Worm (Caenorhabditis elegans) whole organism, late embryonic: ENCODE data around the gene Y43F8C.13.

Experiments used
- C08G9.2 ChIP-seq: sonication (generic microtip); optimal IDR thresholded peaks from 2 replicates; lab custom pipeline; 2016; ENCODE audit warnings: mild to moderate bottlenecking, missing genetic modification characterization, moderate library complexity, missing compliant biosample characterization
- C38D4.7 ChIP-seq: fragments of 200-800 bp; sonication (Bioruptor generic); optimal IDR thresholded peaks from 2 replicates; lab custom pipeline; 2018; ENCODE audit warnings: mild to moderate bottlenecking, missing genetic modification characterization, moderate library complexity, missing compliant biosample characterization
- F13H6.1 ChIP-seq: sonication (generic microtip); optimal IDR thresholded peaks from 2 replicates; lab custom pipeline; 2016; ENCODE audit warnings: missing genetic modification characterization, missing compliant biosample characterization
- K02D7.2 ChIP-seq: sonication (generic microtip); optimal IDR thresholded peaks from 2 replicates; lab custom pipeline; 2017; ENCODE audit warnings: mild to moderate bottlenecking, missing genetic modification characterization, missing compliant biosample characterization
- K09A11.1 ChIP-seq: sonication (generic microtip); optimal IDR thresholded peaks from 2 replicates; lab custom pipeline; 2017; ENCODE audit warnings: antibody characterized with exemption, mild to moderate bottlenecking, missing genetic modification characterization, missing compliant biosample characterization; ENCODE audit not compliant: insufficient read depth
- T23F11.4 ChIP-seq: fragments of 200-800 bp; sonication (Bioruptor generic); optimal IDR thresholded peaks from 2 replicates; lab custom pipeline; 2018; ENCODE audit warnings: mild to moderate bottlenecking, missing genetic modification characterization, missing compliant biosample characterization
- ahr-1 ChIP-seq: sonication (generic microtip); optimal IDR thresholded peaks from 2 replicates; lab custom pipeline; 2016; ENCODE audit warnings: missing genetic modification characterization, missing compliant biosample characterization
- ama-1 ChIP-seq: fragments of 150-350 bp; optimal IDR thresholded peaks from 2 replicates; lab custom pipeline; 2014
- ceh-14 ChIP-seq: sonication (generic microtip); optimal IDR thresholded peaks from 2 replicates; lab custom pipeline; 2016; ENCODE audit warnings: missing genotype, missing genetic modification characterization, missing compliant biosample characterization
- ceh-19 ChIP-seq: fragments of 200-800 bp; sonication (Bioruptor generic); optimal IDR thresholded peaks from 2 replicates; lab custom pipeline; 2018; ENCODE audit warnings: mild to moderate bottlenecking, missing genetic modification characterization, missing compliant biosample characterization
- ceh-2 ChIP-seq: sonication (generic microtip); optimal IDR thresholded peaks from 2 replicates; lab custom pipeline; 2016; ENCODE audit warnings: missing genotype, missing genetic modification characterization, missing compliant biosample characterization
- ceh-24 ChIP-seq: sonication (generic microtip); optimal IDR thresholded peaks from 2 replicates; lab custom pipeline; 2016; ENCODE audit warnings: mild to moderate bottlenecking, missing genetic modification characterization, missing compliant biosample characterization
- ceh-30 ChIP-seq: fragments of 150-350 bp; optimal IDR thresholded peaks from 2 replicates; lab custom pipeline; 2014; ENCODE audit warnings: missing biosample characterization, missing genetic modification characterization
- ceh-34 ChIP-seq: sonication (generic microtip); optimal IDR thresholded peaks from 2 replicates; lab custom pipeline; 2016; ENCODE audit warnings: mild to moderate bottlenecking, missing genetic modification characterization, missing compliant biosample characterization
- ceh-9 ChIP-seq: sonication (generic microtip); optimal IDR thresholded peaks from 2 replicates; lab custom pipeline; 2016; ENCODE audit warnings: mild to moderate bottlenecking, missing genetic modification characterization, inconsistent platforms, missing compliant biosample characterization
- dmd-4 ChIP-seq: sonication (generic microtip); optimal IDR thresholded peaks from 2 replicates; lab custom pipeline; 2016; ENCODE audit warnings: borderline replicate concordance, missing genetic modification characterization, missing compliant biosample characterization
- dve-1 ChIP-seq: sonication (generic microtip); optimal IDR thresholded peaks from 2 replicates; lab custom pipeline; 2017; ENCODE audit warnings: antibody characterized with exemption, mild to moderate bottlenecking, missing genetic modification characterization, missing compliant biosample characterization
- elt-4 ChIP-seq: sonication (generic microtip); optimal IDR thresholded peaks from 2 replicates; lab custom pipeline; 2016; ENCODE audit warnings: missing genetic modification characterization, missing compliant biosample characterization
- ets-4 ChIP-seq: sonication (generic microtip); optimal IDR thresholded peaks from 2 replicates; lab custom pipeline; 2016; ENCODE audit warnings: missing genetic modification characterization, missing compliant biosample characterization
- eyg-1 ChIP-seq: sonication (generic microtip); optimal IDR thresholded peaks from 2 replicates; lab custom pipeline; 2016; ENCODE audit warnings: missing genotype, missing genetic modification characterization, missing compliant biosample characterization
- fax-1 ChIP-seq: sonication (generic microtip); optimal IDR thresholded peaks from 2 replicates; lab custom pipeline; 2016; ENCODE audit warnings: missing genotype, missing genetic modification characterization, missing compliant biosample characterization
- fkh-6 ChIP-seq: sonication (generic microtip); optimal IDR thresholded peaks from 2 replicates; lab custom pipeline; 2016; ENCODE audit warnings: missing genetic modification characterization, missing compliant biosample characterization
- hlh-15 ChIP-seq: sonication (generic microtip); optimal IDR thresholded peaks from 2 replicates; lab custom pipeline; 2016; ENCODE audit warnings: missing genetic modification characterization, missing compliant biosample characterization
- hlh-30 ChIP-seq: sonication (generic microtip); optimal IDR thresholded peaks from 2 replicates; lab custom pipeline; 2017; ENCODE audit warnings: antibody characterized with exemption, missing genetic modification characterization, missing compliant biosample characterization; ENCODE audit not compliant: insufficient read depth
- hlh-6 ChIP-seq: sonication (generic microtip); optimal IDR thresholded peaks from 2 replicates; lab custom pipeline; 2016; ENCODE audit warnings: missing genotype, missing genetic modification characterization, missing compliant biosample characterization
- lin-11 ChIP-seq: fragments of 200-800 bp; sonication (Bioruptor generic); optimal IDR thresholded peaks from 2 replicates; lab custom pipeline; 2018; ENCODE audit warnings: mild to moderate bottlenecking, missing genetic modification characterization, missing compliant biosample characterization
- madf-2 ChIP-seq: sonication (generic microtip); optimal IDR thresholded peaks from 2 replicates; lab custom pipeline; 2017; ENCODE audit warnings: missing genetic modification characterization, missing compliant biosample characterization
- nhr-232 ChIP-seq: sonication (generic microtip); optimal IDR thresholded peaks from 2 replicates; lab custom pipeline; 2016; ENCODE audit warnings: missing genetic modification characterization, missing compliant biosample characterization
- npax-4 ChIP-seq: sonication (generic microtip); optimal IDR thresholded peaks from 2 replicates; lab custom pipeline; 2016; ENCODE audit warnings: missing genetic modification characterization, missing compliant biosample characterization
- odd-2 ChIP-seq: sonication (generic microtip); optimal IDR thresholded peaks from 2 replicates; lab custom pipeline; 2017; ENCODE audit warnings: antibody characterized with exemption, mild to moderate bottlenecking, missing genetic modification characterization, missing compliant biosample characterization
- pat-9 ChIP-seq: fragments of 200-800 bp; sonication (Bioruptor generic); optimal IDR thresholded peaks from 2 replicates; lab custom pipeline; 2018; ENCODE audit warnings: mild to moderate bottlenecking, missing genetic modification characterization, moderate library complexity, missing compliant biosample characterization
- pha-4 ChIP-seq: fragments of 150-350 bp; optimal IDR thresholded peaks from 2 replicates; lab custom pipeline; 2018; ENCODE audit warnings: missing biosample characterization, missing genetic modification reagents, missing genetic modification characterization
- pros-1 ChIP-seq: fragments of 150-350 bp; optimal IDR thresholded peaks from 2 replicates; lab custom pipeline; 2014; ENCODE audit warnings: missing biosample characterization, missing genetic modification reagents, missing genetic modification characterization
- ref-2 ChIP-seq: sonication (generic microtip); optimal IDR thresholded peaks from 2 replicates; lab custom pipeline; 2016; ENCODE audit warnings: missing genetic modification characterization, missing compliant biosample characterization
- rnt-1 ChIP-seq: sonication (generic microtip); optimal IDR thresholded peaks from 2 replicates; lab custom pipeline; 2016; ENCODE audit warnings: missing genetic modification characterization, missing compliant biosample characterization
- sox-4 ChIP-seq: sonication (generic microtip); optimal IDR thresholded peaks from 2 replicates; lab custom pipeline; 2017; ENCODE audit warnings: mild to moderate bottlenecking, missing genetic modification characterization, inconsistent platforms, missing compliant biosample characterization
- tbx-2 ChIP-seq: sonication (generic microtip); optimal IDR thresholded peaks from 2 replicates; lab custom pipeline; 2016; ENCODE audit warnings: missing genetic modification characterization, missing compliant biosample characterization
- ttx-3 ChIP-seq: sonication (generic microtip); optimal IDR thresholded peaks from 2 replicates; lab custom pipeline; 2016; ENCODE audit warnings: missing genetic modification reagents, missing genetic modification characterization, missing compliant biosample characterization
- unc-55 ChIP-seq: sonication (generic microtip); optimal IDR thresholded peaks from 2 replicates; lab custom pipeline; 2017; ENCODE audit warnings: missing biosample characterization, missing genetic modification reagents, missing genetic modification characterization
- unc-86 ChIP-seq: sonication (generic microtip); optimal IDR thresholded peaks from 2 replicates; lab custom pipeline; 2016; ENCODE audit warnings: missing genetic modification characterization, missing compliant biosample characterization

The Y43F8C.13 gene

ce11 chrV:19722881-19723280 lies 25.7 kb upstream of the Y43F8C.13 start (continued):
- TF ChIP-seq pha-4 (no peak), ceh-34 (peak; percentile 58), C08G9.2 (tag; lab: Kevin White, UChicago) (peak; percentile 24), madf-2 (peak; percentile 18), ceh-2 (tag; lab: Kevin White, UChicago) (no peak), odd-2 (tag; lab: Kevin White, UChicago) (no peak), fkh-6 (tag; lab: Kevin White, UChicago) (peak; percentile 19), nhr-232 (tag; lab: Kevin White, UChicago) (peak; percentile 55), T23F11.4 (GFP tag; lab: Kevin White, UChicago) (peak; percentile 50), pat-9 (no peak), F13H6.1 (tag; lab: Kevin White, UChicago) (no peak), ceh-30 (no peak), K02D7.2 (tag; lab: Kevin White, UChicago) (no peak), C38D4.7 (GFP tag; lab: Kevin White, UChicago) (peak; percentile 51), elt-4 (tag; lab: Kevin White, UChicago) (no peak), ceh-24 (tag; lab: Kevin White, UChicago) (peak; percentile 16)

- TF ChIP-seq npax-4: no peak
- TF ChIP-seq ceh-14 (tag; lab: Kevin White, UChicago): no peak
- TF ChIP-seq tbx-2 (tag; lab: Kevin White, UChicago): no peak
- no peak for TF ChIP-seq ceh-19 (GFP tag; lab: Kevin White, UChicago)
- TF ChIP-seq C08G9.2 (tag; lab: Kevin White, UChicago): no peak
- TF ChIP-seq C38D4.7 (GFP tag; lab: Kevin White, UChicago): no peak
- TF ChIP-seq ref-2 (tag; lab: Kevin White, UChicago): no peak
- no peak for TF ChIP-seq rnt-1
- no peak for TF ChIP-seq fkh-6 (tag; lab: Kevin White, UChicago)
Observed at ce11 chrV:19719253-19719652, 22.1 kb upstream of the Y43F8C.13 start, which contains the start of gene Y116F11A.6. Y116F11A.6 (plus strand) TSS chrV:19719553.

ce11 chrV:19718660-19719059 lies 21.5 kb upstream of the Y43F8C.13 start:
- TF ChIP-seq eyg-1 (tag; lab: Kevin White, UChicago) (no peak), hlh-15 (tag; lab: Kevin White, UChicago) (no peak), K09A11.1 (tag; lab: Kevin White, UChicago) (no peak), hlh-30 (tag; lab: Kevin White, UChicago) (no peak), ahr-1 (tag; lab: Kevin White, UChicago) (no peak), lin-11 (no peak), sox-4 (tag; lab: Kevin White, UChicago) (no peak), K02D7.2 (tag; lab: Kevin White, UChicago) (no peak), ama-1 (lab: Kevin White, UChicago) (no peak), ceh-30 (no peak), unc-86 (tag; lab: Kevin White, UChicago) (no peak), fkh-6 (tag; lab: Kevin White, UChicago) (no peak), ceh-2 (tag; lab: Kevin White, UChicago) (no peak), fax-1 (tag; lab: Kevin White, UChicago) (no peak), T23F11.4 (GFP tag; lab: Kevin White, UChicago) (no peak), ets-4 (tag; lab: Kevin White, UChicago) (no peak), dve-1 (no peak)

- peak; percentile 91 for TF ChIP-seq unc-55 (GFP tag; lab: Kevin White, UChicago)
- TF ChIP-seq ttx-3 (tag; lab: Kevin White, UChicago): no peak
- no peak for TF ChIP-seq unc-86 (tag; lab: Kevin White, UChicago)
- TF ChIP-seq pros-1 (tag; lab: Kevin White, UChicago): no peak
- TF ChIP-seq ceh-9 (tag; lab: Kevin White, UChicago): no peak
- TF ChIP-seq dmd-4 (tag; lab: Kevin White, UChicago): no peak
- no peak for TF ChIP-seq ceh-24 (tag; lab: Kevin White, UChicago)
- no peak for TF ChIP-seq K02D7.2 (tag; lab: Kevin White, UChicago)
- no peak for TF ChIP-seq hlh-6 (tag; lab: Kevin White, UChicago)
Observed at ce11 chrV:19717933-19718332, 20.7 kb upstream of the Y43F8C.13 start.
